Fruit fly (Drosophila melanogaster): Measurements from ENCODE around the gene bru3.

- no peak for TF ChIP-seq CG13296 (GFP tag; optimal IDR thresholded peaks at IDR 0.05)
- TF ChIP-seq CG4328 (GFP tag; optimal IDR thresholded peaks at IDR 0.05) = no peak
- TF ChIP-seq CG18599 (GFP tag; optimal IDR thresholded peaks at IDR 0.05) = no peak
- TF ChIP-seq hth (optimal IDR thresholded peaks at IDR 0.05) = no peak
Observed at dm6 chr3L:13662567-13663146, 140.5 kb downstream of the bru3 start.

Measured in whole organism, embryonic.